Worm (Caenorhabditis elegans) whole organism, L2 larva: ENCODE measurements around the gene F53F1.6.

Source experiments
- C34F6.9 ChIP-seq: fragments of 150-350 bp; optimal IDR thresholded peaks from 2 replicates; lab custom pipeline; 2014; ENCODE audit warnings: missing biosample characterization, missing genetic modification characterization
- F13H6.1 ChIP-seq: sonication (generic microtip); optimal IDR thresholded peaks from 2 replicates; lab custom pipeline; 2016; ENCODE audit warnings: missing genetic modification characterization, missing compliant biosample characterization
- R02D3.7 ChIP-seq: fragments of 150-350 bp; optimal IDR thresholded peaks from 2 replicates; lab custom pipeline; 2014; ENCODE audit warnings: missing biosample characterization, missing genetic modification characterization
- Y55F3AM.14 ChIP-seq: fragments of 200-800 bp; sonication (Bioruptor generic); optimal IDR thresholded peaks from 2 replicates; lab custom pipeline; 2018; ENCODE audit warnings: mild to moderate bottlenecking, missing genetic modification characterization, missing compliant biosample characterization
- ZK546.5 ChIP-seq: sonication (generic microtip); optimal IDR thresholded peaks from 2 replicates; lab custom pipeline; 2017; ENCODE audit warnings: missing biosample characterization, missing genetic modification characterization
- alr-1 ChIP-seq: fragments of 150-350 bp; optimal IDR thresholded peaks from 2 replicates; lab custom pipeline; 2014; ENCODE audit warnings: missing biosample characterization, missing genetic modification characterization
- aly-2 ChIP-seq: fragments of 150-350 bp; optimal IDR thresholded peaks from 2 replicates; lab custom pipeline; 2014; ENCODE audit warnings: missing biosample characterization, missing genetic modification characterization
- ama-1 ChIP-seq: fragments of 150-350 bp; optimal IDR thresholded peaks from 2 replicates; lab custom pipeline; 2018; ENCODE audit warnings: inconsistent platforms
- ceh-82 ChIP-seq: fragments of 150-350 bp; optimal IDR thresholded peaks from 2 replicates; lab custom pipeline; 2014; ENCODE audit warnings: missing biosample characterization, missing genetic modification characterization
- crh-2 ChIP-seq: sonication (generic microtip); optimal IDR thresholded peaks from 2 replicates; lab custom pipeline; 2017; ENCODE audit warnings: missing biosample characterization, missing genetic modification characterization
- elt-1 ChIP-seq: fragments of 150-350 bp; optimal IDR thresholded peaks from 2 replicates; lab custom pipeline; 2014; ENCODE audit warnings: missing biosample characterization, missing genetic modification characterization
- elt-3 ChIP-seq: sonication (generic microtip); optimal IDR thresholded peaks from 2 replicates; lab custom pipeline; 2017; ENCODE audit warnings: missing biosample characterization, missing genetic modification characterization
- fos-1 ChIP-seq: fragments of 150-350 bp; optimal IDR thresholded peaks from 2 replicates; lab custom pipeline; 2014; ENCODE audit warnings: missing biosample characterization, missing genetic modification characterization
- gmeb-1 ChIP-seq: fragments of 150-350 bp; optimal IDR thresholded peaks from 2 replicates; lab custom pipeline; 2014; ENCODE audit warnings: missing biosample characterization, missing genetic modification characterization
- lin-11 ChIP-seq: fragments of 150-350 bp; sonication (generic microtip); optimal IDR thresholded peaks from 2 replicates; lab custom pipeline; 2014; ENCODE audit warnings: missing biosample characterization, missing genetic modification characterization, inconsistent platforms, mixed read lengths
- lin-13 ChIP-seq: fragments of 150-350 bp; optimal IDR thresholded peaks from 2 replicates; lab custom pipeline; 2014; ENCODE audit warnings: missing biosample characterization, missing genetic modification reagents, missing genetic modification characterization
- lin-39 ChIP-seq: fragments of 150-350 bp; optimal IDR thresholded peaks from 2 replicates; lab custom pipeline; 2014; ENCODE audit warnings: missing biosample characterization, missing genetic modification reagents, missing genetic modification characterization
- lsy-2 ChIP-seq, 2 experiments: fragments of 150-350 bp in 1 of 2; sonication (generic microtip) in 1 of 2; optimal IDR thresholded peaks; 2 replicates each; lab custom pipeline; 2014 to 2017; ENCODE audit warnings: missing biosample characterization in 2 of 2, missing genetic modification characterization in 2 of 2
- mab-5 ChIP-seq: fragments of 150-350 bp; optimal IDR thresholded peaks from 2 replicates; lab custom pipeline; 2014; ENCODE audit warnings: missing biosample characterization, missing genetic modification characterization
- mbf-1 ChIP-seq: sonication (generic microtip); optimal IDR thresholded peaks from 2 replicates; lab custom pipeline; 2017; ENCODE audit warnings: missing biosample characterization, missing genetic modification characterization
- nhr-10 ChIP-seq: sonication (generic microtip); optimal IDR thresholded peaks from 2 replicates; lab custom pipeline; 2017; ENCODE audit warnings: missing biosample characterization, missing genetic modification characterization
- nhr-11 ChIP-seq: fragments of 150-350 bp; optimal IDR thresholded peaks from 2 replicates; lab custom pipeline; 2014; ENCODE audit warnings: missing biosample characterization, missing genetic modification characterization
- nhr-129 ChIP-seq: fragments of 150-350 bp; optimal IDR thresholded peaks from 2 replicates; lab custom pipeline; 2014; ENCODE audit warnings: missing biosample characterization, missing genetic modification characterization
- nhr-21 ChIP-seq: fragments of 150-350 bp; optimal IDR thresholded peaks from 2 replicates; lab custom pipeline; 2014; ENCODE audit warnings: missing biosample characterization, missing genetic modification characterization
- nhr-237 ChIP-seq: fragments of 150-350 bp; optimal IDR thresholded peaks from 2 replicates; lab custom pipeline; 2014; ENCODE audit warnings: missing biosample characterization, missing genetic modification characterization
- nhr-25 ChIP-seq: fragments of 150-350 bp; sonication (generic microtip); optimal IDR thresholded peaks from 3 replicates; lab custom pipeline; 2014; ENCODE audit warnings: missing biosample characterization, missing genetic modification characterization
- nhr-6 ChIP-seq: fragments of 150-350 bp; optimal IDR thresholded peaks from 2 replicates; lab custom pipeline; 2014; ENCODE audit warnings: missing biosample characterization, missing genetic modification characterization
- nhr-77 ChIP-seq: fragments of 150-350 bp; optimal IDR thresholded peaks from 2 replicates; lab custom pipeline; 2014; ENCODE audit warnings: missing biosample characterization, missing genetic modification characterization
- peb-1 ChIP-seq: fragments of 150-350 bp; optimal IDR thresholded peaks from 2 replicates; lab custom pipeline; 2014; ENCODE audit warnings: missing biosample characterization, missing genetic modification characterization
- sem-4 ChIP-seq: fragments of 150-350 bp; optimal IDR thresholded peaks from 2 replicates; lab custom pipeline; 2014; ENCODE audit warnings: missing biosample characterization, missing genetic modification reagents, missing genetic modification characterization
- skn-1 ChIP-seq: sonication (generic microtip); optimal IDR thresholded peaks from 2 replicates; lab custom pipeline; 2017; ENCODE audit warnings: missing biosample characterization, missing genetic modification characterization
- sma-3 ChIP-seq: sonication (generic microtip); optimal IDR thresholded peaks from 2 replicates; lab custom pipeline; 2016; ENCODE audit warnings: missing genetic modification reagents, missing genetic modification characterization, missing compliant biosample characterization
- sma-9 ChIP-seq, 2 experiments: fragments of 150-350 bp in 1 of 2; sonication (generic microtip) in 1 of 2; optimal IDR thresholded peaks; 2 replicates each; lab custom pipeline; 2014 to 2016; ENCODE audit warnings: missing genetic modification characterization in 2 of 2, mild to moderate bottlenecking in 1 of 2, missing biosample characterization in 1 of 2, missing compliant biosample characterization in 1 of 2, missing genetic modification reagents in 1 of 2, moderate library complexity in 1 of 2
- snpc-4 ChIP-seq: fragments of 150-350 bp; optimal IDR thresholded peaks from 2 replicates; lab custom pipeline; 2014; ENCODE audit warnings: missing biosample characterization, missing genetic modification characterization
- unc-39 ChIP-seq: fragments of 150-350 bp; optimal IDR thresholded peaks from 2 replicates; lab custom pipeline; 2014; ENCODE audit warnings: missing biosample characterization, missing genetic modification characterization
- unc-62 ChIP-seq: fragments of 150-350 bp; optimal IDR thresholded peaks from 2 replicates; lab custom pipeline; 2014; ENCODE audit warnings: missing biosample characterization, missing genetic modification reagents, missing genetic modification characterization
- zag-1 ChIP-seq: fragments of 150-350 bp; optimal IDR thresholded peaks from 2 replicates; lab custom pipeline; 2014; ENCODE audit warnings: missing biosample characterization, missing genetic modification characterization
- ztf-1 ChIP-seq: fragments of 200-800 bp; sonication (Bioruptor generic); conservative IDR thresholded peaks from 2 replicates; pipeline ENCODE4 v1.3.6; 2022; ENCODE audit warnings: missing genetic modification characterization, missing compliant biosample characterization

F53F1.6 gene

DNA sequence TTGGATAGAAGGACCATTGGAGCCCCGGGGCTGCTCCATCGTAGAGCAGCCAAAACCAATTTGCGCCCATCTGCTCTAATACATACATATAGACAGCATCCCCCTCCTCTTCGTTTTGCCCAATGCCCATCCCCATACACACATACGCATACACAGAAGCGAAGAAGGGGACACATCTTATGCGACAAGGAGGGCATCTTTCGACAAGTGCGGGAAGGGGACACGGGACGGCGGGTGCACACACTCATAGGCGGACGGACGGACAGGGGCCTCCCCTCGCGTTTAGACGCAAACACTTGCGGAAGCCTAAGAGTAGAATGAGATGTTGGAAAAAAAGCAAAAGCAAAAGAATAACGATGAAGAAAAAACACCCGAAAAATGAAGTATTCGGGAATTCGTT is 21.0 kb downstream of the F53F1.6 start:
- TF ChIP-seq peb-1 (tag; lab: Kevin White, UChicago), result no peak
- no peak for TF ChIP-seq gmeb-1 (tag; lab: Kevin White, UChicago)
- TF ChIP-seq sem-4 (tag; lab: Kevin White, UChicago), result no peak
- TF ChIP-seq Y55F3AM.14 (GFP tag; lab: Kevin White, UChicago), result peak; percentile 39
- no peak for TF ChIP-seq nhr-21 (tag; lab: Kevin White, UChicago)
- no peak for TF ChIP-seq F13H6.1
- TF ChIP-seq nhr-77 (tag; lab: Kevin White, UChicago), result no peak
- TF ChIP-seq lin-13 (GFP tag; lab: Kevin White, UChicago), result no peak
- TF ChIP-seq unc-62 (GFP tag; lab: Kevin White, UChicago), result no peak
- peak; percentile 17 for TF ChIP-seq nhr-129 (tag; lab: Kevin White, UChicago)
- TF ChIP-seq sma-9 (GFP tag; optimal IDR thresholded peaks at IDR 0.05; lab: Kevin White, UChicago), result no peak
- TF ChIP-seq sma-9 (tag; optimal IDR thresholded peaks at IDR 0.05; lab: Kevin White, UChicago), result no peak
- peak; percentile 48 for TF ChIP-seq zag-1 (tag; lab: Kevin White, UChicago)
- no peak for TF ChIP-seq mab-5 (tag; lab: Kevin White, UChicago)
- no peak for TF ChIP-seq snpc-4
- TF ChIP-seq, all 48 proteins: peak for 3

DNA sequence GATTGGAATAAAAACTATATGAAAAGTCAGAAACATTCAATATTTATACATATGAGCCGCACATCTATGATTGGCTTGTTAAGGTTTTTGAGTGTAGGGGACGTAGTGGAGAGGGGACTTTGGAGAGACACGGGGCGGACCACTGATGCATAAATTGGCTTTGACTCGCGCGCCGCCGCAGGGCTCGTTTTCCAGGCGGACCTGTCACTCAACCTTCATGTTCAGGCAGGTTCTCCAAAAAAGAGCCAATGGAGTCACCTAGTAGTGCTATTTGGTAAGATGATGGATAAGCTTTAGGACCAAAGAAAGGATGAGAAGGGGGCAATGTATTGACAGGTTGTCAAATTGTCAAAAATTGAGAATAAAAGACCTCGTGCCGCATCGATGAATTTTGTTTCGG is 22.4 kb downstream of the F53F1.6 start:
- TF ChIP-seq elt-3 (tag; lab: Kevin White, UChicago) (no peak), snpc-4 (no peak), ama-1 (lab: Kevin White, UChicago) (no peak), R02D3.7 (tag; lab: Kevin White, UChicago) (no peak), lin-13 (GFP tag; lab: Kevin White, UChicago) (no peak)

DNA sequence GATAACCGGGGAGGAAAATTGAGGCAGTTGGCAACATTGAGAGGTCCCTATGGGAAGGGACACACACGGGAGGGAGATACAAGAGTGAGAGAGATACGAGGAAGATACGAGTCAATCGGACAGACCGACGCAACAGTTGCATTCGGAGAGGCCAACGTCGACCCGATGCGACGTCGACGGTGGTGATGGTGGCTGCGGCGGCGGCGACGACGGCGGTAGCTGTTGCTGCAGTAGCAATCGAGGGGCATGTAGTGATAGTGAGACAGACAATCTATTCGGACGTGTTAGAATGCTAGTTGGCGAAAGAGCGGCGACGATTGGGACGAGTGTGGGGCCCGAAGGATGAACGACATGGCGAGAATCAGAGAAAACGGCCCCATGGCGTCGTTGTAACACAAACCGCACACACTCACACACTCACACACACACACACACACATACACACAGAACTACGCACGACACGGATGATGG is 24.0 kb downstream of the F53F1.6 start:
- peak in 1 of 2 experiments; percentile 13 for TF ChIP-seq lsy-2 (tag; optimal IDR thresholded peaks at IDR 0.05; lab: Kevin White, UChicago)
- no peak for TF ChIP-seq unc-62 (GFP tag; lab: Kevin White, UChicago)
- TF ChIP-seq crh-2 (tag; lab: Kevin White, UChicago), result no peak
- TF ChIP-seq peb-1 (tag; lab: Kevin White, UChicago), result no peak
- no peak for TF ChIP-seq elt-3 (tag; lab: Kevin White, UChicago)
- peak; percentile 5 for TF ChIP-seq sma-3
- peak; percentile 28 for TF ChIP-seq nhr-129 (tag; lab: Kevin White, UChicago)
- TF ChIP-seq gmeb-1 (tag; lab: Kevin White, UChicago), result no peak
- no peak for TF ChIP-seq unc-39
- TF ChIP-seq mbf-1, result no peak
- peak; percentile 31 for TF ChIP-seq C34F6.9 (tag; lab: Kevin White, UChicago)
- TF ChIP-seq nhr-25, result no peak
- no peak for TF ChIP-seq R02D3.7 (tag; lab: Kevin White, UChicago)
- TF ChIP-seq nhr-10 (tag; lab: Kevin White, UChicago), result no peak
- no peak for TF ChIP-seq aly-2 (tag; lab: Kevin White, UChicago)
- no peak for TF ChIP-seq nhr-237 (tag; lab: Kevin White, UChicago)
- TF ChIP-seq lin-39 (tag; lab: Kevin White, UChicago), result no peak
- TF ChIP-seq skn-1 (tag; lab: Kevin White, UChicago), result no peak
- TF ChIP-seq nhr-11, result no peak
- no peak for TF ChIP-seq ZK546.5 (tag; lab: Kevin White, UChicago)
- no peak for TF ChIP-seq ceh-82 (tag; lab: Kevin White, UChicago)
- TF ChIP-seq alr-1, result no peak
- TF ChIP-seq nhr-21 (tag; lab: Kevin White, UChicago), result no peak
- TF ChIP-seq sma-9 (GFP tag; optimal IDR thresholded peaks at IDR 0.05; lab: Kevin White, UChicago), result peak; percentile 2
- TF ChIP-seq sma-9 (tag; optimal IDR thresholded peaks at IDR 0.05; lab: Kevin White, UChicago), result no peak
- no peak for TF ChIP-seq ztf-1 (GFP tag; lab: Robert Waterston, UW)
- no peak for TF ChIP-seq fos-1 (tag; lab: Kevin White, UChicago)
- no peak for TF ChIP-seq sem-4 (tag; lab: Kevin White, UChicago)
- TF ChIP-seq Y55F3AM.14 (GFP tag; lab: Kevin White, UChicago), result peak; percentile 56
- no peak for TF ChIP-seq lin-13 (GFP tag; lab: Kevin White, UChicago)
- no peak for TF ChIP-seq lin-11 (tag; lab: Kevin White, UChicago)
- no peak for TF ChIP-seq nhr-77 (tag; lab: Kevin White, UChicago)
- no peak for TF ChIP-seq ama-1 (lab: Kevin White, UChicago)
- no peak for TF ChIP-seq zag-1 (tag; lab: Kevin White, UChicago)
- peak; percentile 72 for TF ChIP-seq F13H6.1
- no peak for TF ChIP-seq elt-1
- no peak for TF ChIP-seq nhr-6 (tag; lab: Kevin White, UChicago)
